Worm (Caenorhabditis elegans) whole organism, young adult: ENCODE results near the gene C18B2.4.

Source experiments
- B0261.1 ChIP-seq: sonication (generic microtip); optimal IDR thresholded peaks from 2 replicates; lab custom pipeline; 2016; ENCODE audit warnings: mild to moderate bottlenecking, missing genetic modification characterization, moderate library complexity, missing compliant biosample characterization
- F33H1.4 ChIP-seq: fragments of 200-800 bp; sonication (Bioruptor generic); IDR thresholded peaks from 2 replicates; pipeline ENCODE4 v1.3.6; 2022; ENCODE audit warnings: missing genetic modification reagents, missing genetic modification characterization, missing compliant biosample characterization
- F39B2.1 ChIP-seq: fragments of 200-800 bp; sonication (Bioruptor generic); IDR thresholded peaks from 2 replicates; pipeline ENCODE4 v1.3.6; 2022; ENCODE audit warnings: missing genetic modification reagents, missing genetic modification characterization, missing compliant biosample characterization
- K11D2.4 ChIP-seq: fragments of 200-800 bp; sonication (Bioruptor generic); IDR thresholded peaks from 2 replicates; pipeline ENCODE4 v1.3.6; 2022; ENCODE audit warnings: missing genetic modification reagents, missing genetic modification characterization, missing compliant biosample characterization
- T26A5.8 ChIP-seq: sonication (generic microtip); optimal IDR thresholded peaks from 2 replicates; lab custom pipeline; 2016; ENCODE audit warnings: missing genetic modification characterization, missing compliant biosample characterization
- Y53F4B.3 ChIP-seq: fragments of 200-800 bp; sonication (Bioruptor generic); IDR thresholded peaks from 2 replicates; pipeline ENCODE4 v1.3.6; 2022; ENCODE audit warnings: missing genetic modification reagents, missing genetic modification characterization, missing compliant biosample characterization
- Y56A3A.18 ChIP-seq: fragments of 200-800 bp; sonication (Bioruptor generic); IDR thresholded peaks from 2 replicates; pipeline ENCODE4 v1.3.6; 2022; ENCODE audit warnings: missing genetic modification reagents, missing genetic modification characterization, missing compliant biosample characterization
- akir-1 ChIP-seq: fragments of 200-800 bp; sonication (Bioruptor generic); optimal IDR thresholded peaks from 2 replicates; lab custom pipeline; 2018; ENCODE audit warnings: mild to moderate bottlenecking, missing genetic modification characterization, moderate library complexity, missing compliant biosample characterization
- ama-1 ChIP-seq, 3 experiments: fragments of 150-350 bp in 1 of 3; sonication (generic microtip) in 2 of 3; optimal IDR thresholded peaks; 2 replicates each; lab custom pipeline; 2014 to 2018; ENCODE audit warnings: missing biosample characterization in 2 of 3, missing genetic modification characterization in 2 of 3, missing genetic modification reagents in 2 of 3
- ccch-3 ChIP-seq: fragments of 200-800 bp; sonication (Bioruptor generic); optimal IDR thresholded peaks from 2 replicates; lab custom pipeline; 2018; ENCODE audit warnings: mild to moderate bottlenecking, missing genetic modification characterization, missing compliant biosample characterization
- ceh-91 ChIP-seq: fragments of 200-800 bp; sonication (Bioruptor generic); IDR thresholded peaks from 2 replicates; pipeline ENCODE4 v1.3.6; 2022; ENCODE audit warnings: missing genetic modification reagents, missing genetic modification characterization, missing compliant biosample characterization
- die-1 ChIP-seq: sonication (generic microtip); optimal IDR thresholded peaks from 2 replicates; lab custom pipeline; 2016; ENCODE audit warnings: missing genotype, mild to moderate bottlenecking, missing genetic modification characterization, missing compliant biosample characterization
- dpff-1 ChIP-seq: sonication (generic microtip); optimal IDR thresholded peaks from 2 replicates; lab custom pipeline; 2017; ENCODE audit warnings: mild to moderate bottlenecking, missing genetic modification characterization, missing compliant biosample characterization
- egl-18 ChIP-seq: fragments of 200-800 bp; sonication (Bioruptor generic); IDR thresholded peaks from 2 replicates; pipeline ENCODE4 v1.3.6; 2022; ENCODE audit warnings: missing genetic modification reagents, missing genetic modification characterization, missing compliant biosample characterization
- egrh-3 ChIP-seq: fragments of 200-800 bp; sonication (Bioruptor generic); IDR thresholded peaks from 2 replicates; pipeline ENCODE4 v1.3.6; 2022; ENCODE audit warnings: missing genetic modification reagents, missing genetic modification characterization, missing compliant biosample characterization
- gei-17 ChIP-seq: fragments of 200-800 bp; sonication (Bioruptor generic); optimal IDR thresholded peaks from 2 replicates; lab custom pipeline; 2018; ENCODE audit warnings: mild to moderate bottlenecking, missing genetic modification characterization, missing compliant biosample characterization
- hmg-1.2 ChIP-seq: fragments of 200-800 bp; sonication (Bioruptor generic); IDR thresholded peaks from 2 replicates; pipeline ENCODE4 v1.3.6; 2022; ENCODE audit warnings: missing genetic modification reagents, missing genetic modification characterization, missing compliant biosample characterization
- hmg-20 ChIP-seq: fragments of 200-800 bp; sonication (Bioruptor generic); IDR thresholded peaks from 2 replicates; pipeline ENCODE4 v1.3.6; 2022; ENCODE audit warnings: missing genetic modification reagents, missing genetic modification characterization, missing compliant biosample characterization
- hsf-1 ChIP-seq: fragments of 200-800 bp; sonication (Bioruptor generic); IDR thresholded peaks from 2 replicates; pipeline ENCODE4 v1.3.6; 2022; ENCODE audit warnings: missing genetic modification reagents, missing genetic modification characterization, missing compliant biosample characterization
- lag-1 ChIP-seq: fragments of 200-800 bp; sonication (Bioruptor generic); IDR thresholded peaks from 2 replicates; pipeline ENCODE4 v1.3.6; 2022; ENCODE audit warnings: missing genetic modification reagents, missing genetic modification characterization, missing compliant biosample characterization
- lin-26 ChIP-seq: fragments of 200-800 bp; sonication (Bioruptor generic); IDR thresholded peaks from 2 replicates; pipeline ENCODE4 v1.3.6; 2022; ENCODE audit warnings: missing genetic modification reagents, missing genetic modification characterization, missing compliant biosample characterization
- lin-40 ChIP-seq: sonication (generic microtip); optimal IDR thresholded peaks from 2 replicates; lab custom pipeline; 2016; ENCODE audit warnings: missing genetic modification characterization, mild to moderate bottlenecking, missing compliant biosample characterization, missing genotype, missing genetic modification reagents
- lir-1 ChIP-seq: fragments of 200-800 bp; sonication (Bioruptor generic); conservative IDR thresholded peaks from 2 replicates; pipeline ENCODE4 v1.3.6; 2022; ENCODE audit warnings: missing genetic modification reagents, missing genetic modification characterization, missing compliant biosample characterization
- madf-3 ChIP-seq: fragments of 200-800 bp; sonication (Bioruptor generic); IDR thresholded peaks from 2 replicates; pipeline ENCODE4 v1.3.6; 2022; ENCODE audit warnings: missing genetic modification reagents, missing genetic modification characterization, missing compliant biosample characterization
- mcd-1 ChIP-seq: fragments of 200-800 bp; sonication (Bioruptor generic); IDR thresholded peaks from 2 replicates; pipeline ENCODE4 v1.3.6; 2022; ENCODE audit warnings: missing genetic modification reagents, missing genetic modification characterization, missing compliant biosample characterization
- mxl-1 ChIP-seq: sonication (generic microtip); optimal IDR thresholded peaks from 2 replicates; lab custom pipeline; 2016; ENCODE audit warnings: missing genetic modification characterization, missing compliant biosample characterization
- nhr-179 ChIP-seq: sonication (generic microtip); optimal IDR thresholded peaks from 2 replicates; lab custom pipeline; 2016; ENCODE audit warnings: mild to moderate bottlenecking, missing genetic modification characterization, missing compliant biosample characterization
- nhr-80 ChIP-seq: sonication (generic microtip); optimal IDR thresholded peaks from 2 replicates; lab custom pipeline; 2016; ENCODE audit warnings: missing genetic modification characterization, missing compliant biosample characterization
- pbrm-1 ChIP-seq: fragments of 200-800 bp; sonication (Bioruptor generic); IDR thresholded peaks from 2 replicates; pipeline ENCODE4 v1.3.6; 2022; ENCODE audit warnings: missing genetic modification reagents, missing genetic modification characterization, missing compliant biosample characterization
- rcor-1 ChIP-seq: fragments of 200-800 bp; sonication (Bioruptor generic); IDR thresholded peaks from 2 replicates; pipeline ENCODE4 v1.3.6; 2022; ENCODE audit warnings: missing genetic modification reagents, missing genetic modification characterization, missing compliant biosample characterization
- sea-2 ChIP-seq: fragments of 200-800 bp; sonication (Bioruptor generic); IDR thresholded peaks from 2 replicates; pipeline ENCODE4 v1.3.6; 2022; ENCODE audit warnings: missing genetic modification characterization, missing compliant biosample characterization
- snpc-1.1 ChIP-seq: sonication (generic microtip); optimal IDR thresholded peaks from 2 replicates; lab custom pipeline; 2017; ENCODE audit warnings: missing genetic modification characterization, mild to moderate bottlenecking, missing compliant biosample characterization, antibody characterized with exemption, moderate library complexity, missing genotype, missing genetic modification reagents; ENCODE audit not compliant: insufficient read depth
- snpc-4 ChIP-seq, 5 experiments: fragments of 150-350 bp in 1 of 5; sonication (generic microtip) in 4 of 5; optimal IDR thresholded peaks; 2 replicates each; lab custom pipeline; 2014 to 2018; ENCODE audit warnings: missing genetic modification characterization in 5 of 5, missing biosample characterization in 3 of 5, antibody characterized with exemption in 2 of 5, mild to moderate bottlenecking in 2 of 5, missing compliant biosample characterization in 2 of 5, missing genotype in 2 of 5, moderate library complexity in 2 of 5, missing genetic modification reagents in 1 of 5
- somi-1 ChIP-seq: fragments of 200-800 bp; sonication (Bioruptor generic); optimal IDR thresholded peaks from 2 replicates; lab custom pipeline; 2018; ENCODE audit warnings: mild to moderate bottlenecking, missing genetic modification characterization, missing compliant biosample characterization
- tbp1 ChIP-seq: fragments of 200-800 bp; sonication (Bioruptor generic); optimal IDR thresholded peaks from 2 replicates; lab custom pipeline; 2018; ENCODE audit warnings: mild to moderate bottlenecking, missing genetic modification characterization, missing compliant biosample characterization
- tlf-1 ChIP-seq: fragments of 200-800 bp; sonication (Bioruptor generic); optimal IDR thresholded peaks from 2 replicates; lab custom pipeline; 2018; ENCODE audit warnings: mild to moderate bottlenecking, missing genetic modification characterization, missing compliant biosample characterization
- unc-130 ChIP-seq: sonication (generic microtip); optimal IDR thresholded peaks from 2 replicates; lab custom pipeline; 2016; ENCODE audit warnings: missing genetic modification reagents, missing genetic modification characterization, missing compliant biosample characterization
- unc-62 ChIP-seq: fragments of 150-350 bp; optimal IDR thresholded peaks from 2 replicates; lab custom pipeline; 2014; ENCODE audit warnings: missing biosample characterization, missing genetic modification reagents, missing genetic modification characterization
- ztf-22 ChIP-seq: fragments of 200-800 bp; sonication (Bioruptor generic); optimal IDR thresholded peaks from 2 replicates; lab custom pipeline; 2018; ENCODE audit warnings: mild to moderate bottlenecking, missing genetic modification characterization, moderate library complexity, missing compliant biosample characterization
- ztf-25 ChIP-seq: fragments of 200-800 bp; sonication (Bioruptor generic); IDR thresholded peaks from 2 replicates; pipeline ENCODE4 v1.3.6; 2022; ENCODE audit warnings: missing genetic modification reagents, missing genetic modification characterization, missing compliant biosample characterization
- ztf-26 ChIP-seq: sonication (generic microtip); optimal IDR thresholded peaks from 2 replicates; lab custom pipeline; 2017; ENCODE audit warnings: missing genetic modification characterization, missing compliant biosample characterization
- ztf-3 ChIP-seq: fragments of 200-800 bp; sonication (Bioruptor generic); optimal IDR thresholded peaks from 2 replicates; lab custom pipeline; 2018; ENCODE audit warnings: mild to moderate bottlenecking, missing genetic modification characterization, missing compliant biosample characterization

C18B2.4 gene

ce11 chrX:3596303-3596772 lies 9.2 kb downstream of the C18B2.4 start, which contains the start of gene T27A10.6:
T27A10.6 (minus strand) TSS chrX:3596353.
- TF ChIP-seq Y53F4B.3: no peak
- TF ChIP-seq dpff-1 (tag; lab: Kevin White, UChicago): no peak
- no peak for TF ChIP-seq tbp1 (GFP tag; lab: Kevin White, UChicago)
- no peak for TF ChIP-seq ztf-22
- TF ChIP-seq gei-17 (GFP tag; lab: Kevin White, UChicago): no peak
- TF ChIP-seq egl-18 (GFP tag; lab: Robert Waterston, UW): no peak
- TF ChIP-seq mxl-1 (tag; lab: Kevin White, UChicago): no peak
- TF ChIP-seq die-1 (tag; lab: Kevin White, UChicago): no peak
- no peak for TF ChIP-seq ccch-3
- no peak for TF ChIP-seq ztf-3 (GFP tag; lab: Kevin White, UChicago)
- TF ChIP-seq lir-1 (GFP tag; lab: Robert Waterston, UW): no peak
- TF ChIP-seq unc-130 (GFP tag; lab: Kevin White, UChicago): no peak
- no peak for TF ChIP-seq ama-1 (optimal IDR thresholded peaks at IDR 0.05; lab: Kevin White, UChicago)
- no peak for TF ChIP-seq ama-1 (GFP tag; optimal IDR thresholded peaks at IDR 0.05; lab: Kevin White, UChicago)
- no peak for TF ChIP-seq lin-26 (GFP tag; lab: Robert Waterston, UW)
- TF ChIP-seq tlf-1 (GFP tag; lab: Kevin White, UChicago): no peak
- TF ChIP-seq akir-1 (GFP tag; lab: Kevin White, UChicago): no peak
- TF ChIP-seq K11D2.4: no peak
- TF ChIP-seq hmg-20 (GFP tag; lab: Robert Waterston, UW): no peak
- TF ChIP-seq sea-2 (GFP tag; lab: Robert Waterston, UW): no peak
- TF ChIP-seq B0261.1 (tag; lab: Kevin White, UChicago): no peak
- TF ChIP-seq, all 124 proteins: peak for 0

- TF ChIP-seq dpff-1 (tag; lab: Kevin White, UChicago) (no peak), ztf-25 (no peak), F39B2.1 (no peak), gei-17 (GFP tag; lab: Kevin White, UChicago) (no peak), lin-40 (tag; lab: Kevin White, UChicago) (no peak), F33H1.4 (GFP tag; lab: Robert Waterston, UW) (no peak)
Observed at ce11 chrX:3590510-3590909, 15.0 kb downstream of the C18B2.4 start.

- TF ChIP-seq egrh-3 (GFP tag; lab: Robert Waterston, UW) (peak; percentile 50; the same call in 1 of the 2 replicates), snpc-4 (GFP tag; optimal IDR thresholded peaks at IDR 0.05; lab: Kevin White, UChicago) (no peak), snpc-4 (tag; optimal IDR thresholded peaks at IDR 0.05; lab: Kevin White, UChicago) (no peak), hmg-1.2 (GFP tag; lab: Robert Waterston, UW) (peak; percentile 60; the same call in 1 of the 2 replicates)
Observed at ce11 chrX:3585625-3586024, 19.9 kb downstream of the C18B2.4 start, which contains the start of gene T27A10.2. T27A10.2 (plus strand) TSS chrX:3585957.

ce11 chrX:3584481-3584880 lies 21.1 kb downstream of the C18B2.4 start:
- TF ChIP-seq dpff-1 (tag; lab: Kevin White, UChicago) (no peak), unc-62 (no peak), lag-1 (GFP tag; lab: Robert Waterston, UW) (no peak), ztf-26 (tag; lab: Kevin White, UChicago) (no peak)

- TF ChIP-seq egrh-3 (GFP tag; lab: Robert Waterston, UW) (no peak), hmg-1.2 (GFP tag; lab: Robert Waterston, UW) (no peak), T26A5.8 (no peak), Y56A3A.18 (no peak), ceh-91 (GFP tag; lab: Robert Waterston, UW) (no peak), pbrm-1 (GFP tag; lab: Robert Waterston, UW) (no peak), hmg-20 (GFP tag; lab: Robert Waterston, UW) (no peak), somi-1 (no peak), nhr-179 (no peak), rcor-1 (GFP tag; lab: Robert Waterston, UW) (no peak), madf-3 (GFP tag; lab: Robert Waterston, UW) (no peak), mcd-1 (GFP tag; lab: Robert Waterston, UW) (no peak), snpc-1.1 (tag; lab: Kevin White, UChicago) (no peak), nhr-80 (tag; lab: Kevin White, UChicago) (no peak), unc-62 (no peak), hsf-1 (GFP tag; lab: Robert Waterston, UW) (no peak), die-1 (tag; lab: Kevin White, UChicago) (no peak)
Observed at ce11 chrX:3583436-3583835, 22.1 kb downstream of the C18B2.4 start.
